Fruit fly (Drosophila melanogaster): ENCODE measurements around the gene alpha-Est4.

The alpha-Est4 gene

dm6 chr3R:7500513-7500912, 37.9 kb downstream of the alpha-Est4 start (continued):
- TF ChIP-seq CG30431 (GFP tag; optimal IDR thresholded peaks at IDR 0.05) (no peak), hth (optimal IDR thresholded peaks at IDR 0.05) (no peak), maf-S (GFP tag; optimal IDR thresholded peaks at IDR 0.05) (no peak), CG10321 (GFP tag; IDR thresholded peaks at IDR 0.05) (no peak), CG4820 (GFP tag; optimal IDR thresholded peaks at IDR 0.05) (no peak), Deaf1 (tag; optimal IDR thresholded peaks at IDR 0.05) (no peak), nerfin-1 (tag; optimal IDR thresholded peaks at IDR 0.05) (no peak), CG15601 (tag; optimal IDR thresholded peaks at IDR 0.05) (no peak), CG18599 (GFP tag; optimal IDR thresholded peaks at IDR 0.05) (peak; percentile 24), CG2875 (GFP tag; optimal IDR thresholded peaks at IDR 0.05) (no peak), Rfx (GFP tag; IDR thresholded peaks at IDR 0.05) (peak; percentile 59), lov (optimal IDR thresholded peaks at IDR 0.05) (no peak), lov (GFP tag; IDR thresholded peaks at IDR 0.05) (no peak), Oli (tag; optimal IDR thresholded peaks at IDR 0.05) (peak; percentile 22), onecut (GFP tag; IDR thresholded peaks at IDR 0.05) (no peak), kni (GFP tag; optimal IDR thresholded peaks at IDR 0.05) (no peak), CG15514 (GFP tag; optimal IDR thresholded peaks at IDR 0.05) (peak; percentile 16), C15 (GFP tag; IDR thresholded peaks at IDR 0.05) (no peak), CG6254 (GFP tag; optimal IDR thresholded peaks at IDR 0.05) (no peak), usp (GFP tag; optimal IDR thresholded peaks at IDR 0.05) (no peak), Tbp (GFP tag; optimal IDR thresholded peaks at IDR 0.05) (no peak), Stat92E (GFP tag; optimal IDR thresholded peaks at IDR 0.05) (no peak), CG3407 (GFP tag; optimal IDR thresholded peaks at IDR 0.05) (no peak), HmgD (GFP tag; optimal IDR thresholded peaks at IDR 0.05) (no peak), Hand (GFP tag; optimal IDR thresholded peaks at IDR 0.05) (no peak), vnd (GFP tag; IDR thresholded peaks at IDR 0.05; ENCODE audit: partially characterized antibody) (no peak), pita (GFP tag; optimal IDR thresholded peaks at IDR 0.05) (no peak), NfI (GFP tag; optimal IDR thresholded peaks at IDR 0.05) (peak; percentile 29), Oaz (GFP tag; IDR thresholded peaks at IDR 0.05) (no peak), mirr (GFP tag; optimal IDR thresholded peaks at IDR 0.05) (no peak), lab (GFP tag; optimal IDR thresholded peaks at IDR 0.05) (peak; percentile 58), MTF-1 (GFP tag; optimal IDR thresholded peaks at IDR 0.05; ENCODE audit: borderline replicate concordance) (no peak), dmrt99B (tag; optimal IDR thresholded peaks at IDR 0.05) (peak; percentile 15), pnt (GFP tag; optimal IDR thresholded peaks at IDR 0.05) (no peak), CG10654 (GFP tag; optimal IDR thresholded peaks at IDR 0.05) (no peak), Kr (GFP tag; optimal IDR thresholded peaks at IDR 0.05) (no peak), CG31365 (tag; optimal IDR thresholded peaks at IDR 0.05) (no peak), Atf-2 (GFP tag; optimal IDR thresholded peaks at IDR 0.05) (no peak), CG9797 (GFP tag; optimal IDR thresholded peaks at IDR 0.05) (no peak), Lpt (GFP tag; optimal IDR thresholded peaks at IDR 0.05) (no peak), zfh1 (GFP tag; IDR thresholded peaks at IDR 0.05) (peak; percentile 36; the same call in 1 of the 3 replicates), CG18011 (GFP tag; optimal IDR thresholded peaks at IDR 0.05) (no peak), CG10543 (GFP tag; optimal IDR thresholded peaks at IDR 0.05) (no peak), stc (GFP tag; IDR thresholded peaks at IDR 0.05) (no peak), Chrac-16 (GFP tag; optimal IDR thresholded peaks at IDR 0.05) (no peak), Vsx1 (GFP tag; optimal IDR thresholded peaks at IDR 0.05) (no peak), CG33557 (GFP tag; optimal IDR thresholded peaks at IDR 0.05) (no peak), crc (GFP tag; optimal IDR thresholded peaks at IDR 0.05) (no peak), Dbx (GFP tag; IDR thresholded peaks at IDR 0.05) (peak; percentile 22; the same call in 1 of the 3 replicates), MESR4 (GFP tag; optimal IDR thresholded peaks at IDR 0.05) (no peak), so (GFP tag; IDR thresholded peaks at IDR 0.05) (no peak), Sin3A (optimal IDR thresholded peaks at IDR 0.05) (no peak)

Data from whole organism, embryonic.